Worm (Caenorhabditis elegans): Measurements from ENCODE around the gene oac-3.

DNA sequence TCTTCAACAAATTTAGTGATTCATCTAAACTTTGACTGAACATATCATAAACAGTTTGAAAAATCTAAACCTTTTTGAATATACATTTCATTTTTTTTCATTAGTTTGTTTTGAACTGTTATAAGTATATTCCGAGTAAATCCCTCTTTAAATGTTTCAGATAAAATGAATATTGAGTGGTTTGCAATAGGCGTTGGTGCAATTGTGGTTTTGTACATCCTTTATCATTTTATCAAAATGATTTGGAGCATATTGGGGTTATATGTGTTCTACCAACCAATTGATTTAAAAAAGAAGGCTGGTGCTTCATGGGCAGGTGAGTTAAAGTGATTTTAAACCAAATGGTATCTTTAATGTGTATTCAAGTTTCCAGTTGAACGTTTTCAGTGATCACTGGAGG, 5.1 kb downstream of the oac-3 start, which contains the start of gene stdh-3:
- TF ChIP-seq ama-1 (optimal IDR thresholded peaks at IDR 0.05) (no peak), ama-1 (GFP tag; optimal IDR thresholded peaks at IDR 0.05) (no peak), dox-1 (GFP tag; IDR thresholded peaks at IDR 0.05) (no peak), unc-62 (GFP tag; optimal IDR thresholded peaks at IDR 0.05) (no peak), Y53F4B.3 (GFP tag; IDR thresholded peaks at IDR 0.05) (no peak), xnd-1 (tag; optimal IDR thresholded peaks at IDR 0.05) (no peak), nfya-1 (tag; optimal IDR thresholded peaks at IDR 0.05; ENCODE audit: borderline replicate concordance, insufficient read depth) (no peak)

Measured in whole organism, young adult.